Fruit fly (Drosophila melanogaster): Measurements from ENCODE around the gene Meltrin.

Meltrin gene

DNA sequence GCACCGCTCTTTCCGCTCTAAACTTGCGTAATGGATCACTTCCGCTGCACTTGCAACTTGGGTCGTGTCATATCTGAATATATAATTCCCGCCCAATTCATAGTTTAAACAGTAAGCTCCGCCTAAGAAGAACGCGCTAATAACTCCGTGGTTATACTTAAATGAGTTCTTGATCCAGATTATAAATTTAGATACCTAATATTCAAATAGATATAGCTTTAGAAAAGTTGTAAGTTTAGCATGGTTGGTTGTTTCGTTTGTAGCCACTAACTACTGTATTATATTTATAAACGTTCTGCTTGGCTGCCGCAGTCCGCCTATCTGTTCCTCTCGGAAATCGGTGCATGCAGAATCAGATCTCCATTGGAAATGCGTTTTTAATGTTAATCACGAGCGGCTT lies 45.8 kb upstream of the Meltrin start (continued):
- TF ChIP-seq Six4 (GFP tag; optimal IDR thresholded peaks at IDR 0.05) (peak; percentile 35), CG30020 (tag; optimal IDR thresholded peaks at IDR 0.05) (no peak), CG4328 (GFP tag; optimal IDR thresholded peaks at IDR 0.05) (no peak), Hey (tag; optimal IDR thresholded peaks at IDR 0.05) (no peak), cato (GFP tag; optimal IDR thresholded peaks at IDR 0.05; ENCODE audit: borderline replicate concordance) (peak; percentile 4), pros (GFP tag; optimal IDR thresholded peaks at IDR 0.05) (no peak), CG12155 (GFP tag; optimal IDR thresholded peaks at IDR 0.05) (no peak), CG1792 (GFP tag; optimal IDR thresholded peaks at IDR 0.05) (no peak), CG3726 (GFP tag; IDR thresholded peaks at IDR 0.05) (0 out of 3 replicates have a peak, but pooled peaks have one; percentile 51), Hmr (GFP tag; optimal IDR thresholded peaks at IDR 0.05) (peak; percentile 10), mld (GFP tag; IDR thresholded peaks at IDR 0.05; ENCODE audit: partially characterized antibody) (no peak), CG8089 (GFP tag; optimal IDR thresholded peaks at IDR 0.05) (no peak), HLH4C (GFP tag; IDR thresholded peaks at IDR 0.05; ENCODE audit: partially characterized antibody) (no peak), CG2199 (GFP tag; IDR thresholded peaks at IDR 0.05) (peak; percentile 47; the same call in 1 of the 3 replicates), cad (GFP tag; optimal IDR thresholded peaks at IDR 0.05) (no peak), CG16813 (GFP tag; IDR thresholded peaks at IDR 0.05; ENCODE audit: partially characterized antibody) (no peak), sens (GFP tag) (peak; percentile 95), grn (GFP tag; optimal IDR thresholded peaks at IDR 0.05) (no peak), nom (GFP tag; optimal IDR thresholded peaks at IDR 0.05) (no peak), seq (GFP tag; IDR thresholded peaks at IDR 0.05) (0 out of 2 replicates have a peak, but pooled peaks have one; percentile 11), CG8290 (GFP tag; optimal IDR thresholded peaks at IDR 0.05) (peak; percentile 18), CG8290 (tag; optimal IDR thresholded peaks at IDR 0.05) (no peak), Dad (GFP tag; optimal IDR thresholded peaks at IDR 0.05) (peak; percentile 9), CG9727 (GFP tag; optimal IDR thresholded peaks at IDR 0.05) (peak; percentile 34), dpn (GFP tag; optimal IDR thresholded peaks at IDR 0.05) (peak; percentile 38 to 46), Awh (GFP tag; IDR thresholded peaks at IDR 0.05) (peak; percentile 37; the same call in 1 of the 2 replicates), sug (tag; optimal IDR thresholded peaks at IDR 0.05) (no peak), CG1233 (GFP tag; optimal IDR thresholded peaks at IDR 0.05) (peak; percentile 34), CG15696 (tag; optimal IDR thresholded peaks at IDR 0.05) (peak; percentile 16), CG8359 (GFP tag; optimal IDR thresholded peaks at IDR 0.05; ENCODE audit: borderline replicate concordance) (no peak), Nf-YC (tag; optimal IDR thresholded peaks at IDR 0.05) (no peak), E2f1 (GFP tag; IDR thresholded peaks at IDR 0.05) (peak; percentile 51), CG15269 (tag; optimal IDR thresholded peaks at IDR 0.05) (peak; percentile 40), Chrac-16 (GFP tag; optimal IDR thresholded peaks at IDR 0.05) (peak; percentile 31), CG31365 (tag; optimal IDR thresholded peaks at IDR 0.05) (no peak), chn (GFP tag; optimal IDR thresholded peaks at IDR 0.05) (no peak), CTCF (GFP tag; optimal IDR thresholded peaks at IDR 0.05) (no peak), Hmx (GFP tag; optimal IDR thresholded peaks at IDR 0.05) (no peak), CG11247 (GFP tag; IDR thresholded peaks at IDR 0.05) (peak; percentile 20; the same call in 1 of the 2 replicates), CG13287 (GFP tag; IDR thresholded peaks at IDR 0.05; ENCODE audit: partially characterized antibody) (no peak), bcd (GFP tag; optimal IDR thresholded peaks at IDR 0.05) (peak; percentile 9), Side (GFP tag; optimal IDR thresholded peaks at IDR 0.05) (no peak), Med (GFP tag) (peak; percentile 77), jing (GFP tag; optimal IDR thresholded peaks at IDR 0.05) (no peak), CG12299 (tag; optimal IDR thresholded peaks at IDR 0.05) (no peak), nau (GFP tag; optimal IDR thresholded peaks at IDR 0.05) (no peak), CrebB (tag; optimal IDR thresholded peaks at IDR 0.05) (no peak), CG18599 (GFP tag; optimal IDR thresholded peaks at IDR 0.05) (no peak), unpg (GFP tag; optimal IDR thresholded peaks at IDR 0.05) (peak; percentile 66), Blimp-1 (GFP tag; optimal IDR thresholded peaks at IDR 0.05) (peak; percentile 68), HmgD (GFP tag; optimal IDR thresholded peaks at IDR 0.05) (no peak), zfh1 (GFP tag; IDR thresholded peaks at IDR 0.05) (peak; percentile 74)

Measured in whole organism, embryonic.